Worm (Caenorhabditis elegans) whole organism, L4 larva: ENCODE results near the gene K11H12.5.

Experiments
- daf-8 ChIP-seq: fragments of 200-800 bp; sonication (Bioruptor generic); IDR thresholded peaks from 2 replicates; pipeline ENCODE4 v1.3.6; 2022; ENCODE audit warnings: missing genetic modification characterization, missing compliant biosample characterization
- mdt-29 ChIP-seq: fragments of 200-800 bp; sonication (Bioruptor generic); IDR thresholded peaks from 2 replicates; pipeline ENCODE4 v1.3.6; 2022; ENCODE audit warnings: missing genetic modification reagents, missing genetic modification characterization, missing compliant biosample characterization

K11H12.5 gene

DNA sequence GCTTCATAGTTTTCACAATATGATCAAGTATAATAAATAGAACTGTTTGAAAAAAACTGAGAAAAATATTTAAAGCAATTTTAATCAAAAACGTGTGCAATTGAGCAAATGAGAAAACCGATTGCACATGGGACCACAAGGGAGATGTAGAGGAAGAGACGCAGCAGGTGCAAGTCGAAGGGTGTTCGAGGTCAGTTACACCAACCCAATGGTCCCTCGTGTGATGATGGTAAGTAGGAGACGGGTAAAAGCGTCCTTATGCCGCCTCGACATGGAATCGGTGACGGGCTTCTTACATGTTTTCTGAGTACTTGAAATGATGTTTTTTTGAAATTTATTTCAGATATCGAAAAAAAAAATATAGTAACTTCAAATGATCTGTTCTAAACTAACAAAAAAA, 51.7 kb downstream of the K11H12.5 start, which contains the start of gene Y55F3C.9:
Gene Y55F3C.9 (minus strand): TSS at position 101 of the 400 bp plus-strand sequence.
- TF ChIP-seq mdt-29 (GFP tag; lab: Robert Waterston, UW) (no peak), daf-8 (GFP tag; lab: Robert Waterston, UW) (no peak)
- TF ChIP-seq, all 104 proteins: peak for 0
